Worm (Caenorhabditis elegans) whole organism, L4 larva: Measurements from ENCODE around the gene C34D4.4.
"Not testable (repeated sequence)": the region's sequence is repeated elsewhere in the genome, so short reads cannot be mapped to it uniquely, and the experiment has no call there.

Experiments used
- R02D3.7 ChIP-seq: fragments of 150-350 bp; sonication (generic microtip); optimal IDR thresholded peaks from 3 replicates; lab custom pipeline; 2014; ENCODE audit warnings: missing biosample characterization, missing genetic modification characterization
- skn-1 ChIP-seq: fragments of 150-350 bp; optimal IDR thresholded peaks from 2 replicates; lab custom pipeline; 2014; ENCODE audit warnings: missing biosample characterization, missing genetic modification characterization

DNA sequence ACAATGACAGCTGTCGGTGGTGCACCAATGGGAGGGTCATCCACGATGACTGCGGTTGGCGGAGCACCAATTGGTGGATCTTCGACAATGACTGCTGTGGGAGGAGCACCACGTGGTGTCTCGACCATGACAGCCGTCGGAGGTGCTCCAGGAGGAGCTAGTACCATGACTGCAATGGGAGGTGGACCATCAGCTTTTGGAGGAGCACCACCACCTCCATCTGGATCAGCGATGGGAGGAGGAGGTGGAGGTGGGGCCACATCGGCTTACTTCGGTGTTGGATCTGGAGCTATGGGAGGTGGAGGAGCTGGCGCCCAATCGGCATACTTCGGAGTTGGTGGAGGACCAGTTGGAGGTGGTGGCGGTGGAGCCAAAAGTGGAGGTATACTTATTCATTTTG, 36.8 kb upstream of the C34D4.4 start:
- not testable (repeated sequence) for TF ChIP-seq skn-1 (tag; lab: Kevin White, UChicago); R02D3.7
